Fruit fly (Drosophila melanogaster) whole organism, embryonic: ENCODE results near the gene Dup99B.

Experiments
- Asciz ChIP-seq: fragments of 200-800 bp; sonication (Bioruptor generic); optimal IDR thresholded peaks from 2 replicates; lab custom pipeline; 2017; ENCODE audit warnings: missing biosample characterization, mild to moderate bottlenecking, missing genetic modification characterization, missing genetic modification reagents
- Atf-2 ChIP-seq: fragments of 200-800 bp; sonication (Bioruptor generic); optimal IDR thresholded peaks from 2 replicates; lab custom pipeline; 2016; ENCODE audit warnings: missing biosample characterization, missing genetic modification characterization
- CG12104 ChIP-seq: fragments of 200-800 bp; sonication (Bioruptor generic); optimal IDR thresholded peaks from 3 replicates; lab custom pipeline; 2016; ENCODE audit warnings: missing biosample characterization, missing genetic modification characterization
- CG12236 ChIP-seq: fragments of 200-800 bp; sonication (Bioruptor generic); optimal IDR thresholded peaks from 2 replicates; lab custom pipeline; 2016; ENCODE audit warnings: missing biosample characterization, missing genetic modification characterization
- CG12744 ChIP-seq: fragments of 200-800 bp; sonication (Bioruptor generic); optimal IDR thresholded peaks from 2 replicates; lab custom pipeline; 2016; ENCODE audit warnings: missing biosample characterization, missing genetic modification characterization
- CG13123 ChIP-seq: fragments of 200-800 bp; sonication (Bioruptor generic); optimal IDR thresholded peaks from 2 replicates; lab custom pipeline; 2016; ENCODE audit warnings: missing biosample characterization, missing genetic modification characterization
- CG13424 ChIP-seq: fragments of 200-800 bp; sonication (Bioruptor generic); optimal IDR thresholded peaks from 2 replicates; lab custom pipeline; 2019; ENCODE audit warnings: missing biosample characterization, mild to moderate bottlenecking, missing genetic modification characterization, moderate library complexity
- CG14667 ChIP-seq: fragments of 200-800 bp; sonication (Bioruptor generic); IDR thresholded peaks from 2 replicates; pipeline ENCODE4 v1.3.6; 2022; ENCODE audit warnings: missing biosample characterization, missing genetic modification characterization
- CG15601 ChIP-seq: fragments of 200-800 bp; sonication (Bioruptor generic); optimal IDR thresholded peaks from 3 replicates; lab custom pipeline; 2019; ENCODE audit warnings: missing biosample characterization, mild to moderate bottlenecking, missing genetic modification characterization, moderate library complexity
- CG1602 ChIP-seq: fragments of 200-800 bp; sonication (Bioruptor generic); optimal IDR thresholded peaks from 3 replicates; lab custom pipeline; 2016; ENCODE audit warnings: missing biosample characterization, missing genetic modification characterization
- CG16779 ChIP-seq: fragments of 200-800 bp; sonication (Bioruptor generic); IDR thresholded peaks from 2 replicates; pipeline ENCODE4 v1.3.6; 2022; ENCODE audit warnings: missing biosample characterization, missing genetic modification characterization
- CG18619 ChIP-seq: fragments of 200-800 bp; sonication (Bioruptor generic); optimal IDR thresholded peaks from 3 replicates; lab custom pipeline; 2017; ENCODE audit warnings: missing biosample characterization, mild to moderate bottlenecking, missing genetic modification characterization
- CG2129 ChIP-seq: fragments of 200-800 bp; sonication (Bioruptor generic); IDR thresholded peaks from 2 replicates; pipeline ENCODE4 v1.3.6; 2022; ENCODE audit warnings: missing biosample characterization, missing genetic modification characterization; ENCODE audit not compliant: partially characterized antibody
- CG3163 ChIP-seq: fragments of 200-800 bp; sonication (Bioruptor generic); optimal IDR thresholded peaks from 3 replicates; lab custom pipeline; 2016; ENCODE audit warnings: missing biosample characterization, missing genetic modification characterization
- CG32772 ChIP-seq: fragments of 200-800 bp; sonication (Bioruptor generic); IDR thresholded peaks from 2 replicates; pipeline ENCODE4 v1.3.6; 2022; ENCODE audit warnings: missing biosample characterization, missing genetic modification characterization
- CG3995 ChIP-seq: fragments of 200-800 bp; sonication (Bioruptor generic); optimal IDR thresholded peaks from 3 replicates; lab custom pipeline; 2016; ENCODE audit warnings: missing biosample characterization, missing genetic modification characterization
- CG4707 ChIP-seq: fragments of 200-800 bp; sonication (Bioruptor generic); optimal IDR thresholded peaks from 2 replicates; lab custom pipeline; 2018; ENCODE audit warnings: missing biosample characterization, mild to moderate bottlenecking, missing genetic modification characterization, moderate library complexity
- CG5245 ChIP-seq: fragments of 200-800 bp; sonication (Bioruptor generic); optimal IDR thresholded peaks from 3 replicates; lab custom pipeline; 2016; ENCODE audit warnings: missing biosample characterization, missing genetic modification characterization
- CG5953 ChIP-seq: fragments of 200-800 bp; sonication (Bioruptor generic); IDR thresholded peaks from 2 replicates; pipeline ENCODE4 v1.3.6; 2022; ENCODE audit warnings: missing biosample characterization, missing genetic modification characterization
- CG6813 ChIP-seq: fragments of 200-800 bp; sonication (Bioruptor generic); optimal IDR thresholded peaks from 2 replicates; lab custom pipeline; 2017; ENCODE audit warnings: missing biosample characterization, missing genetic modification characterization, mild to moderate bottlenecking, moderate library complexity, missing genetic modification reagents
- CG7745 ChIP-seq: fragments of 200-800 bp; sonication (Bioruptor generic); optimal IDR thresholded peaks from 2 replicates; lab custom pipeline; 2018; ENCODE audit warnings: missing biosample characterization, mild to moderate bottlenecking, missing genetic modification characterization, moderate library complexity
- CG7928 ChIP-seq: fragments of 200-800 bp; sonication (Bioruptor generic); optimal IDR thresholded peaks from 2 replicates; lab custom pipeline; 2017; ENCODE audit warnings: missing biosample characterization, mild to moderate bottlenecking, missing genetic modification characterization
- CG8359 ChIP-seq: fragments of 200-800 bp; sonication (Bioruptor generic); optimal IDR thresholded peaks from 2 replicates; lab custom pipeline; 2017; ENCODE audit warnings: missing biosample characterization, mild to moderate bottlenecking, missing genetic modification characterization, borderline replicate concordance
- CG9437 ChIP-seq: fragments of 200-800 bp; sonication (Bioruptor generic); optimal IDR thresholded peaks from 2 replicates; lab custom pipeline; 2018; ENCODE audit warnings: missing biosample characterization, mild to moderate bottlenecking, missing genetic modification characterization
- Ets97D ChIP-seq: fragments of 200-800 bp; sonication (Bioruptor generic); optimal IDR thresholded peaks from 3 replicates; lab custom pipeline; 2016; ENCODE audit warnings: missing biosample characterization, missing genetic modification characterization
- Gsc ChIP-seq: fragments of 200-800 bp; sonication (Bioruptor generic); IDR thresholded peaks from 2 replicates; pipeline ENCODE4 v1.3.6; 2022; ENCODE audit warnings: missing biosample characterization, missing genetic modification characterization
- HLH3B ChIP-seq: fragments of 200-800 bp; sonication (Bioruptor generic); IDR thresholded peaks from 2 replicates; pipeline ENCODE4 v1.3.6; 2022; ENCODE audit warnings: missing biosample characterization, missing genetic modification characterization
- HmgZ ChIP-seq: fragments of 200-800 bp; sonication (Bioruptor generic); optimal IDR thresholded peaks from 2 replicates; lab custom pipeline; 2018; ENCODE audit warnings: missing biosample characterization, mild to moderate bottlenecking, missing genetic modification characterization
- Mad ChIP-seq: fragments of 200-800 bp; sonication (Bioruptor generic); optimal IDR thresholded peaks from 2 replicates; lab custom pipeline; 2016; ENCODE audit warnings: missing biosample characterization, missing genetic modification characterization
- Mrtf ChIP-seq: fragments of 200-800 bp; sonication (Bioruptor generic); IDR thresholded peaks from 3 replicates; pipeline ENCODE4 v1.3.6; 2022; ENCODE audit warnings: missing biosample characterization, missing genetic modification characterization
- Nf-YA ChIP-seq: fragments of 200-800 bp; sonication (Bioruptor generic); IDR thresholded peaks from 2 replicates; pipeline ENCODE4 v1.3.6; 2022; ENCODE audit warnings: missing biosample characterization, missing genetic modification characterization
- Nf-YC ChIP-seq: fragments of 200-800 bp; optimal IDR thresholded peaks from 3 replicates; lab custom pipeline; 2019; ENCODE audit warnings: missing biosample characterization, mild to moderate bottlenecking, missing genetic modification characterization, moderate library complexity
- NfI ChIP-seq: fragments of 200-800 bp; sonication (Bioruptor generic); optimal IDR thresholded peaks from 3 replicates; lab custom pipeline; 2018; ENCODE audit warnings: missing biosample characterization, mild to moderate bottlenecking, missing genetic modification characterization, moderate library complexity
- Optix ChIP-seq: fragments of 200-800 bp; sonication (Bioruptor generic); IDR thresholded peaks from 3 replicates; pipeline ENCODE4 v1.3.6; 2022; ENCODE audit warnings: missing biosample characterization, missing genetic modification characterization
- caup ChIP-seq: fragments of 200-800 bp; sonication (Bioruptor generic); optimal IDR thresholded peaks from 3 replicates; lab custom pipeline; 2017; ENCODE audit warnings: missing biosample characterization, mild to moderate bottlenecking, missing genetic modification characterization, moderate library complexity; ENCODE audit not compliant: severe bottlenecking
- chif ChIP-seq, 2 experiments: fragments of 200-800 bp; sonication (Bioruptor generic); optimal IDR thresholded peaks; 3 replicates each; lab custom pipeline; 2016; ENCODE audit warnings: missing biosample characterization in 2 of 2, missing genetic modification characterization in 2 of 2
- da ChIP-seq: fragments of 200-800 bp; sonication (Bioruptor generic); optimal IDR thresholded peaks from 2 replicates; lab custom pipeline; 2016; ENCODE audit warnings: missing biosample characterization, missing genetic modification characterization
- dimm ChIP-seq: fragments of 200-800 bp; sonication (Bioruptor generic); IDR thresholded peaks from 2 replicates; pipeline ENCODE4 v1.3.6; 2022; ENCODE audit warnings: missing biosample characterization, missing genetic modification characterization
- eve ChIP-seq, 2 experiments: fragments of >200 bp; optimal IDR thresholded peaks; 2 replicates each; lab custom pipeline; 2017; ENCODE audit warnings: missing biosample characterization in 2 of 2, missing genetic modification characterization in 2 of 2
- grn ChIP-seq: fragments of 200-800 bp; sonication (Bioruptor generic); optimal IDR thresholded peaks from 3 replicates; lab custom pipeline; 2017; ENCODE audit warnings: missing biosample characterization, missing genetic modification characterization
- knrl ChIP-seq: fragments of 200-800 bp; sonication (Bioruptor generic); IDR thresholded peaks from 3 replicates; pipeline ENCODE4 v1.3.6; 2022; ENCODE audit warnings: missing biosample characterization, missing genetic modification characterization; ENCODE audit not compliant: partially characterized antibody
- mirr ChIP-seq: fragments of 200-800 bp; sonication (Bioruptor generic); optimal IDR thresholded peaks from 3 replicates; lab custom pipeline; 2018; ENCODE audit warnings: missing biosample characterization, mild to moderate bottlenecking, missing genetic modification characterization
- mld ChIP-seq: fragments of 200-800 bp; sonication (Bioruptor generic); IDR thresholded peaks from 3 replicates; pipeline ENCODE4 v1.3.6; 2022; ENCODE audit warnings: missing biosample characterization, missing genetic modification characterization; ENCODE audit not compliant: partially characterized antibody
- nmo ChIP-seq: fragments of 200-800 bp; sonication (Bioruptor generic); optimal IDR thresholded peaks from 2 replicates; lab custom pipeline; 2018; ENCODE audit warnings: missing biosample characterization, mild to moderate bottlenecking, missing genetic modification characterization, moderate library complexity
- org-1 ChIP-seq: fragments of 200-800 bp; sonication (Bioruptor generic); optimal IDR thresholded peaks from 2 replicates; lab custom pipeline; 2017; ENCODE audit warnings: missing biosample characterization, missing genetic modification characterization
- pan ChIP-seq, 4 experiments: fragments of >200 bp in 3 of 4; fragments of 200-800 bp in 1 of 4; sonication (Bioruptor generic) in 1 of 4; optimal IDR thresholded peaks in 3 of 4; IDR thresholded peaks in 1 of 4; 2 replicates each; pipeline versions ENCODE4 v1.3.6 to Lab custom; 2017 to 2022; ENCODE audit warnings: missing biosample characterization in 2 of 4, missing genetic modification characterization in 2 of 4, mixed read lengths in 1 of 4
- schlank ChIP-seq: fragments of 200-800 bp; sonication (Bioruptor generic); optimal IDR thresholded peaks from 2 replicates; lab custom pipeline; 2018; ENCODE audit warnings: missing biosample characterization, mild to moderate bottlenecking, missing genetic modification characterization
- scrt ChIP-seq: fragments of 200-800 bp; sonication (Bioruptor generic); optimal IDR thresholded peaks from 2 replicates; lab custom pipeline; 2018; ENCODE audit warnings: missing biosample characterization, mild to moderate bottlenecking, missing genetic modification characterization, moderate library complexity
- sens-2 ChIP-seq: fragments of 200-800 bp; sonication (Bioruptor generic); IDR thresholded peaks from 2 replicates; pipeline ENCODE4 v1.3.6; 2022; ENCODE audit warnings: missing biosample characterization, missing genetic modification characterization
- sob ChIP-seq: fragments of 200-800 bp; sonication (Bioruptor generic); IDR thresholded peaks from 2 replicates; pipeline ENCODE4 v1.3.6; 2022; ENCODE audit warnings: missing biosample characterization, missing genetic modification characterization

The Dup99B gene

DNA sequence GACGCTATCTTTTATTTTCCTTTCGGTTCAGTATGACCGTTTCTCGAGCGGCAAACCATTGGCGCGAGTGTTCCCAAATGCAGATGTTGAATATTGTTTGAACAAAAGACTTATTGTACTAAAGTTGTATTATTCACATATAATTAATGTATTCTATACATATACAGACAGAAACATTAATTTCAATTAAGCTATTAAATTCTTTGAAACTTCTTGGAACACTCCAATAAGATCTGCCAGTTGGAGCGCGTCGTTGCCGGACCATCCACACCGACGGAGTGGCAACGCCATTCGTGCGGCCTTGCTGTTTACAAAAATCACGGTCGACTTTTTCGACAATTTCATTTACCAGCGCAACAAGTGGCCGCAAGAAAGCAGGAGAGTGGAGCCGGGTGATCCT is 29.9 kb upstream of the Dup99B start, which contains the start of the genes Wdr24 and IntS11 (continued):
- TF ChIP-seq CG5245 (GFP tag; lab: Kevin White, UChicago) = no peak
- peak; percentile 77 for TF ChIP-seq scrt
- TF ChIP-seq Nf-YC (tag; lab: Kevin White, UChicago) = peak; percentile 63
- TF ChIP-seq CG2129 = no peak
- TF ChIP-seq sob (GFP tag; lab: Robert Waterston, UW) = peak; percentile 96
- peak; percentile 79 for TF ChIP-seq caup (GFP tag; lab: Kevin White, UChicago)
- TF ChIP-seq CG1602 (GFP tag; lab: Kevin White, UChicago) = peak; percentile 84
- no peak for TF ChIP-seq CG4707 (GFP tag; lab: Kevin White, UChicago)
- TF ChIP-seq CG13123 (GFP tag; lab: Kevin White, UChicago) = peak; percentile 51
- peak; percentile 70 for TF ChIP-seq CG15601 (tag; lab: Kevin White, UChicago)
- peak; percentile 86 for TF ChIP-seq CG3995 (GFP tag; lab: Kevin White, UChicago)
- TF ChIP-seq Asciz (GFP tag; lab: Kevin White, UChicago) = no peak
- no peak for TF ChIP-seq eve (GFP tag; optimal IDR thresholded peaks at IDR 0.05; lab: Kevin White, UChicago)
- TF ChIP-seq CG18619 (GFP tag; lab: Kevin White, UChicago) = peak; percentile 67
- TF ChIP-seq pan (optimal IDR thresholded peaks at IDR 0.05; lab: Kevin White, UChicago) = no peak
- TF ChIP-seq pan (GFP tag; optimal IDR thresholded peaks at IDR 0.05 in 1 of 2, IDR thresholded peaks at IDR 0.05 in 1 of 2) = peak in 1 of 2 experiments; percentile 96
- peak; percentile 86 for TF ChIP-seq CG13424
- TF ChIP-seq CG3163 (GFP tag; lab: Kevin White, UChicago) = no peak
- TF ChIP-seq Optix (GFP tag; lab: Robert Waterston, UW) = peak; percentile 82; the same call in 2 of the 3 replicates
- TF ChIP-seq grn (GFP tag; lab: Kevin White, UChicago) = peak; percentile 47
- peak; percentile 63 for TF ChIP-seq schlank
- TF ChIP-seq Nf-YA (GFP tag; lab: Robert Waterston, UW) = peak; percentile 73
- TF ChIP-seq chif (GFP tag; optimal IDR thresholded peaks at IDR 0.05; lab: Kevin White, UChicago) = peak; percentile 28 to 71
- TF ChIP-seq HmgZ (tag; lab: Kevin White, UChicago) = peak; percentile 94
- TF ChIP-seq Gsc (GFP tag; lab: Robert Waterston, UW) = peak; percentile 82
- TF ChIP-seq CG6813 (GFP tag; lab: Kevin White, UChicago) = no peak
- TF ChIP-seq mirr (GFP tag; lab: Kevin White, UChicago) = peak; percentile 73
- TF ChIP-seq NfI (GFP tag; lab: Kevin White, UChicago) = peak; percentile 82
- TF ChIP-seq CG14667 = peak; percentile 94
- TF ChIP-seq CG9437 (GFP tag; lab: Kevin White, UChicago) = peak; percentile 65
- TF ChIP-seq CG12104 (GFP tag; lab: Kevin White, UChicago) = peak; percentile 72
- peak; percentile 67 for TF ChIP-seq Ets97D (GFP tag; lab: Kevin White, UChicago)
- peak; percentile 79 for TF ChIP-seq dimm (GFP tag; lab: Robert Waterston, UW)
- TF ChIP-seq org-1 (GFP tag; lab: Kevin White, UChicago) = no peak
- TF ChIP-seq knrl (GFP tag; lab: Robert Waterston, UW) = no peak; the same call in 2 of the 3 replicates
- TF ChIP-seq Atf-2 (GFP tag; lab: Kevin White, UChicago) = peak; percentile 47
- TF ChIP-seq Mrtf (GFP tag; lab: Robert Waterston, UW) = peak; percentile 84; the same call in 2 of the 3 replicates
- TF ChIP-seq Mad (GFP tag; lab: Kevin White, UChicago) = peak; percentile 64
- TF ChIP-seq CG7928 (GFP tag; lab: Kevin White, UChicago) = peak; percentile 25
- TF ChIP-seq CG7745 (tag; lab: Kevin White, UChicago) = no peak
- TF ChIP-seq nmo = peak; percentile 88
- peak; percentile 90 for TF ChIP-seq HLH3B
- peak; percentile 80; the same call in 1 of the 2 replicates for TF ChIP-seq CG5953 (GFP tag; lab: Robert Waterston, UW)
- no peak for TF ChIP-seq CG8359 (GFP tag; lab: Kevin White, UChicago)
- TF ChIP-seq mld (GFP tag; lab: Robert Waterston, UW) = no peak
- TF ChIP-seq CG12744 (GFP tag; lab: Kevin White, UChicago) = peak; percentile 63
- 0 out of 2 replicates have a peak, but pooled peaks have one; percentile 27 for TF ChIP-seq sens-2
- TF ChIP-seq CG12236 (GFP tag; lab: Kevin White, UChicago) = no peak
- no peak for TF ChIP-seq da
- TF ChIP-seq CG32772 (GFP tag; lab: Robert Waterston, UW) = peak; percentile 97
- peak; percentile 36; the same call in 1 of the 2 replicates for TF ChIP-seq CG16779
